Fruit fly (Drosophila melanogaster) whole organism, embryonic: Measurements from ENCODE around the gene Pstk.

ENCODE experiments used
- ATbp ChIP-seq: fragments of 200-800 bp; sonication (Bioruptor generic); optimal IDR thresholded peaks from 2 replicates; lab custom pipeline; 2017; ENCODE audit warnings: missing biosample characterization, mild to moderate bottlenecking, missing genetic modification characterization, missing genetic modification reagents
- B-H1 ChIP-seq: fragments of 200-800 bp; sonication (Bioruptor generic); IDR thresholded peaks from 3 replicates; pipeline ENCODE4 v1.3.6; 2022; ENCODE audit warnings: missing biosample characterization, missing genetic modification characterization
- CG10267 ChIP-seq: fragments of 200-800 bp; sonication (Bioruptor generic); optimal IDR thresholded peaks from 2 replicates; lab custom pipeline; 2018; ENCODE audit warnings: missing biosample characterization, mild to moderate bottlenecking, missing genetic modification characterization, moderate library complexity
- CG10274 ChIP-seq: fragments of 200-800 bp; sonication (Bioruptor generic); optimal IDR thresholded peaks from 3 replicates; lab custom pipeline; 2017; ENCODE audit warnings: missing biosample characterization, mild to moderate bottlenecking, missing genetic modification characterization
- CG10543 ChIP-seq: fragments of 200-800 bp; sonication (Bioruptor generic); optimal IDR thresholded peaks from 3 replicates; lab custom pipeline; 2017; ENCODE audit warnings: missing biosample characterization, mild to moderate bottlenecking, missing genetic modification characterization, moderate library complexity
- CG11093 ChIP-seq: fragments of 200-800 bp; sonication (Bioruptor generic); IDR thresholded peaks from 3 replicates; pipeline ENCODE4 v1.3.6; 2022; ENCODE audit warnings: missing biosample characterization, missing genetic modification characterization
- CG12071 ChIP-seq: fragments of 200-800 bp; sonication (Bioruptor generic); optimal IDR thresholded peaks from 3 replicates; lab custom pipeline; 2018; ENCODE audit warnings: missing biosample characterization, mild to moderate bottlenecking, missing genetic modification characterization
- CG13287 ChIP-seq: fragments of 200-800 bp; sonication (Bioruptor generic); IDR thresholded peaks from 2 replicates; pipeline ENCODE4 v1.3.6; 2022; ENCODE audit warnings: missing biosample characterization, missing genetic modification characterization; ENCODE audit not compliant: partially characterized antibody
- CG15696 ChIP-seq: fragments of 200-800 bp; sonication (Bioruptor generic); optimal IDR thresholded peaks from 2 replicates; lab custom pipeline; 2019; ENCODE audit warnings: missing biosample characterization, mild to moderate bottlenecking, missing genetic modification characterization, moderate library complexity
- CG1647 ChIP-seq: fragments of 200-800 bp; sonication (Bioruptor generic); optimal IDR thresholded peaks from 3 replicates; lab custom pipeline; 2016; ENCODE audit warnings: missing biosample characterization, missing genetic modification characterization
- CG18599 ChIP-seq: fragments of 200-800 bp; sonication (Bioruptor generic); optimal IDR thresholded peaks from 3 replicates; lab custom pipeline; 2017; ENCODE audit warnings: missing biosample characterization, missing genetic modification characterization, mild to moderate bottlenecking, moderate library complexity, missing genetic modification reagents
- CG2199 ChIP-seq: fragments of 200-800 bp; sonication (Bioruptor generic); IDR thresholded peaks from 3 replicates; pipeline ENCODE4 v1.3.6; 2022; ENCODE audit warnings: missing biosample characterization, missing genetic modification characterization
- CG31441 ChIP-seq: fragments of 200-800 bp; sonication (Bioruptor generic); IDR thresholded peaks from 2 replicates; pipeline ENCODE4 v1.3.6; 2022; ENCODE audit warnings: missing biosample characterization, missing genetic modification characterization
- CG34376 ChIP-seq: fragments of 200-800 bp; sonication (Bioruptor generic); optimal IDR thresholded peaks from 2 replicates; lab custom pipeline; 2018; ENCODE audit warnings: missing biosample characterization, mild to moderate bottlenecking, missing genetic modification characterization
- CG34422 ChIP-seq: fragments of 200-800 bp; sonication (Bioruptor generic); IDR thresholded peaks from 3 replicates; pipeline ENCODE4 v1.3.6; 2022; ENCODE audit warnings: missing biosample characterization, missing genetic modification characterization
- CG4282 ChIP-seq: fragments of 200-800 bp; sonication (Bioruptor generic); optimal IDR thresholded peaks from 2 replicates; lab custom pipeline; 2016; ENCODE audit warnings: missing biosample characterization, missing genetic modification characterization
- CG5953 ChIP-seq: fragments of 200-800 bp; sonication (Bioruptor generic); IDR thresholded peaks from 2 replicates; pipeline ENCODE4 v1.3.6; 2022; ENCODE audit warnings: missing biosample characterization, missing genetic modification characterization
- CG8089 ChIP-seq: fragments of 200-800 bp; sonication (Bioruptor generic); optimal IDR thresholded peaks from 3 replicates; lab custom pipeline; 2016; ENCODE audit warnings: missing biosample characterization, missing genetic modification characterization
- CG8281 ChIP-seq: fragments of 200-800 bp; sonication (Bioruptor generic); optimal IDR thresholded peaks from 2 replicates; lab custom pipeline; 2018; ENCODE audit warnings: missing biosample characterization, mild to moderate bottlenecking, missing genetic modification characterization, moderate library complexity
- CG8765 ChIP-seq: fragments of 200-800 bp; sonication (Bioruptor generic); IDR thresholded peaks from 2 replicates; pipeline ENCODE4 v1.3.6; 2022; ENCODE audit warnings: missing biosample characterization, missing genetic modification characterization
- CG8924 ChIP-seq: fragments of 200-800 bp; optimal IDR thresholded peaks from 3 replicates; lab custom pipeline; 2019; ENCODE audit warnings: missing biosample characterization, mild to moderate bottlenecking, missing genetic modification characterization, moderate library complexity
- CTCF ChIP-seq: fragments of 200-800 bp; sonication (Bioruptor generic); optimal IDR thresholded peaks from 2 replicates; lab custom pipeline; 2017; ENCODE audit warnings: missing biosample characterization, mild to moderate bottlenecking, missing genetic modification characterization, moderate library complexity
- ERR ChIP-seq: fragments of 200-800 bp; sonication (Bioruptor generic); optimal IDR thresholded peaks from 2 replicates; lab custom pipeline; 2016; ENCODE audit warnings: missing biosample characterization, missing genetic modification characterization
- Gsc ChIP-seq: fragments of 200-800 bp; sonication (Bioruptor generic); IDR thresholded peaks from 2 replicates; pipeline ENCODE4 v1.3.6; 2022; ENCODE audit warnings: missing biosample characterization, missing genetic modification characterization
- Gug ChIP-seq: fragments of 200-800 bp; sonication (Bioruptor generic); IDR thresholded peaks from 4 replicates; pipeline ENCODE4 v1.3.6; 2022; ENCODE audit warnings: missing biosample characterization, missing genetic modification characterization
- HLH54F ChIP-seq: fragments of 200-800 bp; sonication (Bioruptor generic); optimal IDR thresholded peaks from 3 replicates; lab custom pipeline; 2016; ENCODE audit warnings: missing biosample characterization, missing genetic modification characterization
- HmgD ChIP-seq: fragments of 200-800 bp; sonication (Bioruptor generic); optimal IDR thresholded peaks from 3 replicates; lab custom pipeline; 2016; ENCODE audit warnings: missing biosample characterization, missing genetic modification characterization
- Kr ChIP-seq: fragments of 200-800 bp; sonication (Bioruptor generic); optimal IDR thresholded peaks from 2 replicates; lab custom pipeline; 2017; ENCODE audit warnings: missing biosample characterization, mild to moderate bottlenecking, missing genetic modification characterization
- Myb ChIP-seq: fragments of 200-800 bp; sonication (Bioruptor generic); optimal IDR thresholded peaks from 2 replicates; lab custom pipeline; 2016; ENCODE audit warnings: missing biosample characterization, missing genetic modification characterization
- NC2α ChIP-seq: fragments of 200-800 bp; sonication (Bioruptor generic); optimal IDR thresholded peaks from 2 replicates; lab custom pipeline; 2016; ENCODE audit warnings: missing biosample characterization, missing genetic modification characterization
- NC2β ChIP-seq: fragments of 200-800 bp; sonication (Bioruptor generic); optimal IDR thresholded peaks from 2 replicates; lab custom pipeline; 2016; ENCODE audit warnings: missing biosample characterization, missing genetic modification characterization
- Oaz ChIP-seq: fragments of 200-800 bp; sonication (Bioruptor generic); IDR thresholded peaks from 2 replicates; pipeline ENCODE4 v1.3.6; 2022; ENCODE audit warnings: missing biosample characterization, missing genetic modification characterization
- Scr ChIP-seq: fragments of 200-800 bp; sonication (Bioruptor generic); IDR thresholded peaks from 2 replicates; pipeline ENCODE4 v1.3.6; 2022; ENCODE audit warnings: missing biosample characterization, missing genetic modification characterization; ENCODE audit not compliant: partially characterized antibody
- Sin3A ChIP-seq: fragments of >200 bp; optimal IDR thresholded peaks from 2 replicates; lab custom pipeline; 2018
- Sox102F ChIP-seq: fragments of 200-800 bp; sonication (Bioruptor generic); optimal IDR thresholded peaks from 2 replicates; lab custom pipeline; 2018; ENCODE audit warnings: missing biosample characterization, mild to moderate bottlenecking, missing genetic modification characterization, moderate library complexity
- Taf1 ChIP-seq: fragments of 200-800 bp; sonication (Bioruptor generic); IDR thresholded peaks from 2 replicates; pipeline ENCODE4 v1.3.6; 2022; ENCODE audit warnings: missing biosample characterization, missing genetic modification characterization
- Trl ChIP-seq, 3 experiments: fragments of >200 bp in 2 of 3; fragments of 200-800 bp in 1 of 3; sonication (Bioruptor generic) in 1 of 3; optimal IDR thresholded peaks; 2 replicates in 1 of 3; 3 replicates in 2 of 3; lab custom pipeline; 2016 to 2017; ENCODE audit warnings: missing biosample characterization in 1 of 3, missing genetic modification characterization in 1 of 3
- ase ChIP-seq: fragments of 200-800 bp; sonication (Bioruptor generic); IDR thresholded peaks from 3 replicates; pipeline ENCODE4 v1.3.6; 2022; ENCODE audit warnings: missing biosample characterization, missing genetic modification characterization
- chinmo ChIP-seq: fragments of 200-800 bp; sonication (Bioruptor generic); IDR thresholded peaks from 4 replicates; pipeline ENCODE4 v1.3.6; 2022; ENCODE audit warnings: missing biosample characterization, missing genetic modification characterization; ENCODE audit not compliant: partially characterized antibody
- gce ChIP-seq: fragments of 200-800 bp; sonication (Bioruptor generic); IDR thresholded peaks from 3 replicates; pipeline ENCODE4 v1.3.6; 2022; ENCODE audit warnings: missing biosample characterization, missing genetic modification characterization
- hbn ChIP-seq: fragments of 200-800 bp; sonication (Bioruptor generic); IDR thresholded peaks from 2 replicates; pipeline ENCODE4 v1.3.6; 2022; ENCODE audit warnings: missing biosample characterization, missing genetic modification characterization; ENCODE audit not compliant: partially characterized antibody
- jing ChIP-seq: fragments of 200-800 bp; sonication (Bioruptor generic); optimal IDR thresholded peaks from 2 replicates; lab custom pipeline; 2018; ENCODE audit warnings: missing biosample characterization, mild to moderate bottlenecking, missing genetic modification characterization
- p53 ChIP-seq: fragments of 200-800 bp; sonication (Bioruptor generic); optimal IDR thresholded peaks from 2 replicates; lab custom pipeline; 2016; ENCODE audit warnings: missing biosample characterization, missing genetic modification characterization
- peb ChIP-seq: fragments of 200-800 bp; sonication (Bioruptor generic); IDR thresholded peaks from 2 replicates; pipeline ENCODE4 v1.3.6; 2022; ENCODE audit warnings: missing biosample characterization, missing genetic modification characterization
- pnt ChIP-seq: fragments of 200-800 bp; sonication (Bioruptor generic); optimal IDR thresholded peaks from 3 replicates; lab custom pipeline; 2016; ENCODE audit warnings: missing biosample characterization, missing genetic modification characterization
- repo ChIP-seq: fragments of 200-800 bp; sonication (Bioruptor generic); optimal IDR thresholded peaks from 2 replicates; lab custom pipeline; 2016; ENCODE audit warnings: missing biosample characterization, missing genetic modification characterization
- salm ChIP-seq: fragments of 200-800 bp; sonication (Bioruptor generic); optimal IDR thresholded peaks from 2 replicates; lab custom pipeline; 2018; ENCODE audit warnings: missing biosample characterization, mild to moderate bottlenecking, missing genetic modification characterization
- ssp ChIP-seq: fragments of 200-800 bp; sonication (Bioruptor generic); IDR thresholded peaks from 2 replicates; pipeline ENCODE4 v1.3.6; 2022; ENCODE audit warnings: missing biosample characterization, missing genetic modification characterization
- tgo ChIP-seq: fragments of 200-800 bp; sonication (Bioruptor generic); IDR thresholded peaks from 3 replicates; pipeline ENCODE4 v1.3.6; 2022; ENCODE audit warnings: missing biosample characterization, missing genetic modification characterization
- tin ChIP-seq: fragments of 200-800 bp; sonication (Bioruptor generic); optimal IDR thresholded peaks from 3 replicates; lab custom pipeline; 2016; ENCODE audit warnings: missing biosample characterization, missing genetic modification characterization
- twi ChIP-seq: fragments of 200-800 bp; optimal IDR thresholded peaks from 2 replicates; lab custom pipeline; 2019; ENCODE audit warnings: missing biosample characterization, mild to moderate bottlenecking, missing genetic modification characterization, moderate library complexity
- vnd ChIP-seq: fragments of 200-800 bp; sonication (Bioruptor generic); IDR thresholded peaks from 3 replicates; pipeline ENCODE4 v1.3.6; 2022; ENCODE audit warnings: missing biosample characterization, missing genetic modification characterization; ENCODE audit not compliant: partially characterized antibody

The Pstk gene

dm6 chrX:19608042-19608609, 10.2 kb downstream of the Pstk start (continued):
- no peak for TF ChIP-seq vnd (GFP tag; lab: Robert Waterston, UW)
- TF ChIP-seq Sin3A: no peak
- peak; percentile 86 for TF ChIP-seq CG34376 (GFP tag; lab: Kevin White, UChicago)
- no peak for TF ChIP-seq pnt (GFP tag; lab: Kevin White, UChicago)
- TF ChIP-seq CG8924: peak; percentile 21
- no peak for TF ChIP-seq HmgD (GFP tag; lab: Kevin White, UChicago)
- TF ChIP-seq CG1647 (GFP tag; lab: Kevin White, UChicago): no peak
- no peak for TF ChIP-seq NC2β
- TF ChIP-seq jing: no peak
- TF ChIP-seq CG8281 (tag; lab: Kevin White, UChicago): no peak
- no peak for TF ChIP-seq CG8089
- TF ChIP-seq ase (GFP tag; lab: Robert Waterston, UW): no peak
- TF ChIP-seq CTCF (GFP tag; lab: Kevin White, UChicago): no peak
- TF ChIP-seq chinmo (GFP tag; lab: Robert Waterston, UW): peak; percentile 87; the same call in 1 of the 4 replicates
- TF ChIP-seq CG5953 (GFP tag; lab: Robert Waterston, UW): no peak
- TF ChIP-seq ssp (GFP tag; lab: Robert Waterston, UW): no peak
- no peak for TF ChIP-seq CG2199
- no peak for TF ChIP-seq CG12071
- TF ChIP-seq ERR: peak; percentile 27
- TF ChIP-seq CG34422 (GFP tag; lab: Robert Waterston, UW): peak; percentile 28; the same call in 1 of the 3 replicates
- no peak for TF ChIP-seq NC2α
- peak; percentile 82 for TF ChIP-seq CG10543 (GFP tag; lab: Kevin White, UChicago)
- TF ChIP-seq CG31441 (GFP tag; lab: Robert Waterston, UW): no peak
- TF ChIP-seq CG15696 (tag; lab: Kevin White, UChicago): no peak
- no peak for TF ChIP-seq CG11093 (GFP tag; lab: Robert Waterston, UW)
- TF ChIP-seq Kr: no peak
- TF ChIP-seq Gsc (GFP tag; lab: Robert Waterston, UW): no peak
- peak; percentile 22 for TF ChIP-seq twi (tag; lab: Kevin White, UChicago)
- peak; percentile 21 to 65 for TF ChIP-seq Trl (optimal IDR thresholded peaks at IDR 0.05; lab: Kevin White, UChicago)
- TF ChIP-seq Trl (GFP tag; optimal IDR thresholded peaks at IDR 0.05; lab: Kevin White, UChicago): no peak
- no peak for TF ChIP-seq Gug (GFP tag; lab: Robert Waterston, UW)
- TF ChIP-seq salm (tag; lab: Kevin White, UChicago): no peak
- peak; percentile 30 for TF ChIP-seq p53
- TF ChIP-seq Scr (GFP tag; lab: Robert Waterston, UW): peak; percentile 49; the same call in 1 of the 2 replicates
- TF ChIP-seq ATbp: no peak
- TF ChIP-seq Oaz (GFP tag; lab: Robert Waterston, UW): no peak
- TF ChIP-seq CG10274 (GFP tag; lab: Kevin White, UChicago): no peak
- TF ChIP-seq tgo (GFP tag; lab: Robert Waterston, UW): no peak
- TF ChIP-seq tin (GFP tag; lab: Kevin White, UChicago): no peak
- no peak for TF ChIP-seq B-H1 (GFP tag; lab: Robert Waterston, UW)
- TF ChIP-seq CG8765 (GFP tag; lab: Robert Waterston, UW): no peak
- TF ChIP-seq Taf1 (GFP tag; lab: Robert Waterston, UW): no peak
- TF ChIP-seq hbn (GFP tag; lab: Robert Waterston, UW): peak; percentile 13; the same call in 1 of the 2 replicates
- TF ChIP-seq repo (GFP tag; lab: Kevin White, UChicago): no peak
- peak; percentile 32 for TF ChIP-seq CG18599
- no peak for TF ChIP-seq peb (GFP tag; lab: Robert Waterston, UW)
- TF ChIP-seq CG10267 (tag; lab: Kevin White, UChicago): no peak
- peak; percentile 60 for TF ChIP-seq CG13287 (GFP tag; lab: Robert Waterston, UW)
- TF ChIP-seq Sox102F (GFP tag; lab: Kevin White, UChicago): no peak
- TF ChIP-seq HLH54F (GFP tag; lab: Kevin White, UChicago): no peak
- no peak for TF ChIP-seq CG4282 (GFP tag; lab: Kevin White, UChicago)
- TF ChIP-seq gce (GFP tag; lab: Robert Waterston, UW): no peak
- no peak for TF ChIP-seq Myb (GFP tag; lab: Kevin White, UChicago)
